Worm (Caenorhabditis elegans): ENCODE measurements around the gene ttr-54.

The ttr-54 gene

DNA sequence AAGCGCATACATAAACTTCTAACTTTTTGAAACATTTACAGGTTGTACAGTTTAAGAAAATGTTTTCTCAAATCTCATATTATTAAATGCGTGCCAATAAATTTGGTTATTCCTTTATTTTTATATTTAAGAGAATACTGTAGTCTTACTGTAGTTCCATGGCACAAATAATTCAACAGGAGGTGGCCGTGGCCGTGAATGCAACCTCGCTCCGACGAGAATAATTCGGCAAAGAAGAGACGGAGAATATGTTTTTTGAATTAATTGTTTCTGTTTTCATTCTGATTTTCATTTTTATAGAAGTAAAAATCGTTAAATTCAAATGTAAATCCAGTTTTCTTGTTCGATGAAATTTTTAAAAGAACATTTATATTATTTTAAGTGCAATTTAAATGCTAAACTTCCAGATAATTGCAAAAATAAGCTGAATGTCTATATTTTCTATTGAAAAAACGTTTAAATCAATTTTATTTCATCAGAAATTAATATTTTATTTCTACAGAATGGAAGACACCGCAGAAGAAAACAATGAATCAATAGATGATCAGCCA, 41.8 kb downstream of the ttr-54 start, which contains the start of gene gon-4:
Gene gon-4, plus strand, starts transcription at position 501 of the 551 bp plus-strand sequence.
- TF ChIP-seq nhr-2 (tag; optimal IDR thresholded peaks at IDR 0.05) (no peak), lsy-2 (tag; optimal IDR thresholded peaks at IDR 0.05) (peak; percentile 49)

DNA sequence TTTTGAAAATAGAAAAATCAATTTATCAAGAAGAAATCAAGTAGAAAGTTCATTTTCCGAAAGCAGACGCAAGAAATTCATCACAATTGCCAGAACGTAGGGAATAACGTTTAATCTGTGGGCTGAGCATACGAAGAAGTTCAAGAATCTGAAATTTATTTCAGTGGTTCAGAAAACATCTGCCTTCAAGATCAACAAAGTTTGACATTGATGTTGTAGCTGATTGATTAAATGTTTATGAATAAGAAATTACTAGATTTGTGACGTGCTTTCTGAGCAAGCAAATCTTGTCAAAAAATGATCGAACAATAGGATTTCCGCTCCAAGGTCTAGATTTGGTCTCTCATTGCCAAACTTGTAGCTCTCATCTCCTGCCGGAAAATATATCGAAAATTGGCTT, 50.6 kb downstream of the ttr-54 start, which contains the start of gene K04D7.6:
Gene K04D7.6, minus strand, starts transcription at position 101 of the 400 bp plus-strand sequence.
- TF ChIP-seq ztf-11 (tag; optimal IDR thresholded peaks at IDR 0.05) (no peak), sptf-1 (tag; optimal IDR thresholded peaks at IDR 0.05) (no peak), unc-120 (tag; optimal IDR thresholded peaks at IDR 0.05; ENCODE audit: poor library complexity, severe bottlenecking) (no peak), unc-62 (GFP tag; optimal IDR thresholded peaks at IDR 0.05) (no peak), ceh-83 (GFP tag; optimal IDR thresholded peaks at IDR 0.05) (no peak), blmp-1 (tag; optimal IDR thresholded peaks at IDR 0.05) (no peak), lin-32 (GFP tag; optimal IDR thresholded peaks at IDR 0.05) (no peak), sem-2 (GFP tag; optimal IDR thresholded peaks at IDR 0.05) (no peak), mep-1 (tag; optimal IDR thresholded peaks at IDR 0.05) (no peak), nhr-12 (tag; optimal IDR thresholded peaks at IDR 0.05) (no peak), bed-3 (GFP tag; optimal IDR thresholded peaks at IDR 0.05) (no peak), zip-8 (tag; optimal IDR thresholded peaks at IDR 0.05) (no peak), lsy-2 (tag; optimal IDR thresholded peaks at IDR 0.05) (no peak), ceh-39 (tag; optimal IDR thresholded peaks at IDR 0.05) (no peak), drap-1 (GFP tag; optimal IDR thresholded peaks at IDR 0.05) (no peak), mab-5 (tag; optimal IDR thresholded peaks at IDR 0.05) (no peak), nhr-2 (tag; optimal IDR thresholded peaks at IDR 0.05) (no peak)
